Worm (Caenorhabditis elegans) whole organism, early embryonic: Measurements from ENCODE around the gene Y26G10.5.

Experiments used
- F13C5.2 ChIP-seq: sonication (generic microtip); optimal IDR thresholded peaks from 2 replicates; lab custom pipeline; 2017; ENCODE audit warnings: mild to moderate bottlenecking, missing genetic modification characterization, inconsistent platforms, missing compliant biosample characterization
- aly-1 ChIP-seq: sonication (generic microtip); optimal IDR thresholded peaks from 2 replicates; lab custom pipeline; 2016; ENCODE audit warnings: missing genetic modification characterization, missing compliant biosample characterization
- ama-1 ChIP-seq: fragments of 150-350 bp; optimal IDR thresholded peaks from 2 replicates; lab custom pipeline; 2014
- ceh-13 ChIP-seq: fragments of 200-800 bp; sonication (Bioruptor generic); optimal IDR thresholded peaks from 2 replicates; lab custom pipeline; 2018; ENCODE audit warnings: mild to moderate bottlenecking, missing genetic modification characterization, missing compliant biosample characterization
- ceh-36 ChIP-seq: sonication (generic microtip); optimal IDR thresholded peaks from 2 replicates; lab custom pipeline; 2016; ENCODE audit warnings: missing genetic modification characterization, inconsistent platforms, missing compliant biosample characterization
- ets-7 ChIP-seq: sonication (generic microtip); optimal IDR thresholded peaks from 2 replicates; lab custom pipeline; 2016; ENCODE audit warnings: missing genotype, missing genetic modification characterization, missing compliant biosample characterization
- flt-1 ChIP-seq: fragments of 200-800 bp; sonication (Bioruptor generic); IDR thresholded peaks from 2 replicates; pipeline ENCODE4 v1.3.6; 2022; ENCODE audit warnings: missing genetic modification characterization, missing compliant biosample characterization
- hmbx-1 ChIP-seq: sonication (generic microtip); optimal IDR thresholded peaks from 2 replicates; lab custom pipeline; 2016; ENCODE audit warnings: mild to moderate bottlenecking, missing genetic modification characterization, missing compliant biosample characterization
- hmg-4 ChIP-seq: fragments of 200-800 bp; sonication (Bioruptor generic); optimal IDR thresholded peaks from 2 replicates; lab custom pipeline; 2018; ENCODE audit warnings: mild to moderate bottlenecking, missing genetic modification characterization, missing compliant biosample characterization
- pes-1 ChIP-seq: fragments of 200-800 bp; sonication (Bioruptor generic); IDR thresholded peaks from 2 replicates; pipeline ENCODE4 v1.3.6; 2022; ENCODE audit warnings: missing genetic modification reagents, missing genetic modification characterization, missing compliant biosample characterization
- scrt-1 ChIP-seq: fragments of 200-800 bp; sonication (Bioruptor generic); IDR thresholded peaks from 2 replicates; pipeline ENCODE4 v1.3.6; 2022; ENCODE audit warnings: missing genetic modification characterization, missing compliant biosample characterization
- sea-1 ChIP-seq: fragments of 200-800 bp; sonication (Bioruptor generic); conservative IDR thresholded peaks from 2 replicates; pipeline ENCODE4 v1.3.6; 2022; ENCODE audit warnings: missing genetic modification characterization, missing compliant biosample characterization
- tbx-37 ChIP-seq: fragments of 200-800 bp; sonication (Bioruptor generic); conservative IDR thresholded peaks from 2 replicates; pipeline ENCODE4 v1.3.6; 2022; ENCODE audit warnings: missing genetic modification reagents, missing genetic modification characterization, missing compliant biosample characterization
- tra-4 ChIP-seq: sonication (generic microtip); optimal IDR thresholded peaks from 2 replicates; lab custom pipeline; 2017; ENCODE audit warnings: missing genetic modification characterization, missing compliant biosample characterization

DNA sequence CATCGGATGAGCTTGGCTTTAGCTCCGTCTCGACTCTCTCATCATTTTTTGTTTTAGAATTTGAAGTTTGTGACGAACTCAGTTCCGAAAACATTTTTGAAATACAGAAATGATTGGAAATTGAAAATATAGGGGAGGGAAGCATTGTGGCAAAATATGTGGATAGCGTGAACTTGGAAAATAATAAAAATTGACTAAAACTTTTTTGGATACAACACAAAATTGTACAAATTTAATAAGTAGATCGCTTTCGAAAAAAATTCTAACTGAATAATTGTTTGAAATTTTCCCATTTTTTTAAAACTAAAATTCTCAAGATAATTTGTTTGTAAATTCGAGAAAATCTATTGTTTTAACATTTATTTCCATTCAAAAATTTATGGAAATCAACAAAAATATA is 16.9 kb downstream of the Y26G10.5 start, which contains the start of gene F59A1.15:
- TF ChIP-seq pes-1 (GFP tag; lab: Robert Waterston, UW), result no peak
- TF ChIP-seq hmbx-1 (tag; lab: Kevin White, UChicago), result no peak
- TF ChIP-seq sea-1 (GFP tag; lab: Robert Waterston, UW), result no peak
- TF ChIP-seq ama-1 (lab: Kevin White, UChicago), result no peak
- TF ChIP-seq ceh-36 (tag; lab: Kevin White, UChicago), result no peak
- TF ChIP-seq flt-1, result no peak
- no peak for TF ChIP-seq hmg-4
- TF ChIP-seq aly-1 (tag; lab: Kevin White, UChicago), result no peak
- no peak for TF ChIP-seq scrt-1 (GFP tag; lab: Robert Waterston, UW)
- no peak for TF ChIP-seq tra-4
- TF ChIP-seq ets-7 (tag; lab: Kevin White, UChicago), result no peak
- no peak for TF ChIP-seq ceh-13 (GFP tag; lab: Kevin White, UChicago)
- TF ChIP-seq F13C5.2, result no peak
- no peak for TF ChIP-seq tbx-37 (GFP tag; lab: Robert Waterston, UW)
